Fruit fly (Drosophila melanogaster) whole organism, embryonic: Measurements from ENCODE around the gene THADA.

Source experiments
- Bgb ChIP-seq: fragments of 200-800 bp; sonication (Bioruptor generic); IDR thresholded peaks from 2 replicates; pipeline ENCODE4 v1.3.6; 2022; ENCODE audit warnings: missing biosample characterization, missing genetic modification characterization; ENCODE audit not compliant: partially characterized antibody
- Bteb2 ChIP-seq: fragments of 200-800 bp; sonication (Bioruptor generic); optimal IDR thresholded peaks from 2 replicates; lab custom pipeline; 2016; ENCODE audit warnings: missing biosample characterization, missing genetic modification characterization
- CG10366 ChIP-seq: fragments of 200-800 bp; sonication (Bioruptor generic); IDR thresholded peaks from 2 replicates; pipeline ENCODE4 v1.3.6; 2022; ENCODE audit warnings: missing biosample characterization, missing genetic modification characterization
- CG11560 ChIP-seq: fragments of 200-800 bp; sonication (Bioruptor generic); IDR thresholded peaks from 3 replicates; pipeline ENCODE4 v1.3.6; 2022; ENCODE audit warnings: missing biosample characterization, missing genetic modification characterization
- CG13296 ChIP-seq: fragments of 200-800 bp; sonication (Bioruptor generic); optimal IDR thresholded peaks from 3 replicates; lab custom pipeline; 2018; ENCODE audit warnings: missing biosample characterization, mild to moderate bottlenecking, missing genetic modification characterization
- CG13624 ChIP-seq: fragments of 200-800 bp; sonication (Bioruptor generic); optimal IDR thresholded peaks from 2 replicates; lab custom pipeline; 2016; ENCODE audit warnings: missing biosample characterization, missing genetic modification characterization
- CG14441 ChIP-seq: fragments of 200-800 bp; sonication (Bioruptor generic); IDR thresholded peaks from 2 replicates; pipeline ENCODE4 v1.3.6; 2022; ENCODE audit warnings: missing biosample characterization, missing genetic modification characterization
- CG15073 ChIP-seq: fragments of 200-800 bp; sonication (Bioruptor generic); optimal IDR thresholded peaks from 2 replicates; lab custom pipeline; 2016; ENCODE audit warnings: missing biosample characterization, missing genetic modification characterization
- CG15514 ChIP-seq: fragments of 200-800 bp; sonication (Bioruptor generic); optimal IDR thresholded peaks from 3 replicates; lab custom pipeline; 2017; ENCODE audit warnings: missing biosample characterization, missing genetic modification characterization, mild to moderate bottlenecking, moderate library complexity, missing genetic modification reagents
- CG1603 ChIP-seq: fragments of 200-800 bp; sonication (Bioruptor generic); optimal IDR thresholded peaks from 2 replicates; lab custom pipeline; 2019; ENCODE audit warnings: missing biosample characterization, mild to moderate bottlenecking, missing genetic modification characterization, moderate library complexity
- CG17829 ChIP-seq: fragments of 200-800 bp; optimal IDR thresholded peaks from 2 replicates; lab custom pipeline; 2019; ENCODE audit warnings: missing biosample characterization, mild to moderate bottlenecking, missing genetic modification characterization, moderate library complexity
- CG1792 ChIP-seq: fragments of 200-800 bp; sonication (Bioruptor generic); optimal IDR thresholded peaks from 2 replicates; lab custom pipeline; 2016; ENCODE audit warnings: missing biosample characterization, missing genetic modification characterization
- CG18262 ChIP-seq: fragments of 200-800 bp; optimal IDR thresholded peaks from 3 replicates; lab custom pipeline; 2019; ENCODE audit warnings: missing biosample characterization, mild to moderate bottlenecking, missing genetic modification characterization, moderate library complexity
- CG30431 ChIP-seq: fragments of 200-800 bp; sonication (Bioruptor generic); optimal IDR thresholded peaks from 2 replicates; lab custom pipeline; 2017; ENCODE audit warnings: missing biosample characterization, missing genetic modification characterization
- CG33213 ChIP-seq: fragments of 200-800 bp; sonication (Bioruptor generic); optimal IDR thresholded peaks from 3 replicates; lab custom pipeline; 2016; ENCODE audit warnings: missing biosample characterization, missing genetic modification characterization
- CG6791 ChIP-seq: fragments of 200-800 bp; sonication (Bioruptor generic); IDR thresholded peaks from 3 replicates; pipeline ENCODE4 v1.3.6; 2022; ENCODE audit warnings: missing biosample characterization, missing genetic modification characterization; ENCODE audit not compliant: partially characterized antibody
- CG9817 ChIP-seq: fragments of 200-800 bp; sonication (Bioruptor generic); optimal IDR thresholded peaks from 2 replicates; lab custom pipeline; 2018; ENCODE audit warnings: missing biosample characterization, mild to moderate bottlenecking, missing genetic modification characterization, moderate library complexity
- Dll ChIP-seq: fragments of 200-800 bp; sonication (Bioruptor generic); IDR thresholded peaks from 4 replicates; pipeline ENCODE4 v1.3.6; 2022; ENCODE audit warnings: missing biosample characterization, missing genetic modification characterization; ENCODE audit not compliant: partially characterized antibody
- Doc3 ChIP-seq: fragments of 200-800 bp; sonication (Bioruptor generic); IDR thresholded peaks from 3 replicates; pipeline ENCODE4 v1.3.6; 2022; ENCODE audit warnings: missing biosample characterization, missing genetic modification characterization; ENCODE audit not compliant: partially characterized antibody
- HmgD ChIP-seq: fragments of 200-800 bp; sonication (Bioruptor generic); optimal IDR thresholded peaks from 3 replicates; lab custom pipeline; 2016; ENCODE audit warnings: missing biosample characterization, missing genetic modification characterization
- HmgZ ChIP-seq: fragments of 200-800 bp; sonication (Bioruptor generic); optimal IDR thresholded peaks from 2 replicates; lab custom pipeline; 2018; ENCODE audit warnings: missing biosample characterization, mild to moderate bottlenecking, missing genetic modification characterization
- Lim3 ChIP-seq: fragments of 200-800 bp; sonication (Bioruptor generic); IDR thresholded peaks from 2 replicates; pipeline ENCODE4 v1.3.6; 2022; ENCODE audit warnings: missing biosample characterization, missing genetic modification characterization
- MTF-1 ChIP-seq: fragments of 200-800 bp; sonication (Bioruptor generic); optimal IDR thresholded peaks from 2 replicates; lab custom pipeline; 2018; ENCODE audit warnings: missing biosample characterization, mild to moderate bottlenecking, missing genetic modification characterization, borderline replicate concordance
- Mad ChIP-seq: fragments of 200-800 bp; sonication (Bioruptor generic); optimal IDR thresholded peaks from 2 replicates; lab custom pipeline; 2016; ENCODE audit warnings: missing biosample characterization, missing genetic modification characterization
- Nf-YB ChIP-seq: fragments of 200-800 bp; sonication (Bioruptor generic); optimal IDR thresholded peaks from 3 replicates; lab custom pipeline; 2019; ENCODE audit warnings: missing biosample characterization, mild to moderate bottlenecking, missing genetic modification characterization, moderate library complexity
- NfI ChIP-seq: fragments of 200-800 bp; sonication (Bioruptor generic); optimal IDR thresholded peaks from 3 replicates; lab custom pipeline; 2018; ENCODE audit warnings: missing biosample characterization, mild to moderate bottlenecking, missing genetic modification characterization, moderate library complexity
- PHDP ChIP-seq: fragments of 200-800 bp; sonication (Bioruptor generic); optimal IDR thresholded peaks from 3 replicates; lab custom pipeline; 2018; ENCODE audit warnings: missing biosample characterization, mild to moderate bottlenecking, missing genetic modification characterization, moderate library complexity
- Rfx ChIP-seq: fragments of 200-800 bp; sonication (Bioruptor generic); IDR thresholded peaks from 2 replicates; pipeline ENCODE4 v1.3.6; 2022; ENCODE audit warnings: missing biosample characterization, missing genetic modification characterization
- Scr ChIP-seq: fragments of 200-800 bp; sonication (Bioruptor generic); IDR thresholded peaks from 2 replicates; pipeline ENCODE4 v1.3.6; 2022; ENCODE audit warnings: missing biosample characterization, missing genetic modification characterization; ENCODE audit not compliant: partially characterized antibody
- Taf1 ChIP-seq: fragments of 200-800 bp; sonication (Bioruptor generic); IDR thresholded peaks from 2 replicates; pipeline ENCODE4 v1.3.6; 2022; ENCODE audit warnings: missing biosample characterization, missing genetic modification characterization
- YL-1 ChIP-seq: fragments of 200-800 bp; sonication (Bioruptor generic); optimal IDR thresholded peaks from 3 replicates; lab custom pipeline; 2017; ENCODE audit warnings: missing biosample characterization, mild to moderate bottlenecking, missing genetic modification characterization
- bbx ChIP-seq: fragments of 200-800 bp; sonication (Bioruptor generic); IDR thresholded peaks from 2 replicates; pipeline ENCODE4 v1.3.6; 2022; ENCODE audit warnings: missing biosample characterization, missing genetic modification characterization; ENCODE audit not compliant: partially characterized antibody
- bsh ChIP-seq, 2 experiments: fragments of 200-800 bp; sonication (Bioruptor generic); optimal IDR thresholded peaks; 2 replicates each; lab custom pipeline; 2017 to 2018; ENCODE audit warnings: mild to moderate bottlenecking in 2 of 2, missing biosample characterization in 2 of 2, missing genetic modification characterization in 2 of 2, moderate library complexity in 1 of 2
- chif ChIP-seq, 2 experiments: fragments of 200-800 bp; sonication (Bioruptor generic); optimal IDR thresholded peaks; 3 replicates each; lab custom pipeline; 2016; ENCODE audit warnings: missing biosample characterization in 2 of 2, missing genetic modification characterization in 2 of 2
- crc ChIP-seq: fragments of 200-800 bp; sonication (Bioruptor generic); optimal IDR thresholded peaks from 2 replicates; lab custom pipeline; 2016; ENCODE audit warnings: missing biosample characterization, missing genetic modification characterization
- crp ChIP-seq, 2 experiments: fragments of 200-800 bp; sonication (Bioruptor generic); optimal IDR thresholded peaks; 2 replicates in 1 of 2; 3 replicates in 1 of 2; lab custom pipeline; 2017; ENCODE audit warnings: missing biosample characterization in 2 of 2, missing genetic modification characterization in 2 of 2, mild to moderate bottlenecking in 1 of 2, moderate library complexity in 1 of 2
- dm ChIP-seq: fragments of 200-800 bp; sonication (Bioruptor generic); optimal IDR thresholded peaks from 3 replicates; lab custom pipeline; 2016; ENCODE audit warnings: missing biosample characterization, missing genetic modification characterization
- fd64A ChIP-seq: fragments of 200-800 bp; sonication (Bioruptor generic); optimal IDR thresholded peaks from 3 replicates; lab custom pipeline; 2018; ENCODE audit warnings: missing biosample characterization, mild to moderate bottlenecking, missing genetic modification characterization
- ftz-f1 ChIP-seq: fragments of 200-800 bp; sonication (Bioruptor generic); optimal IDR thresholded peaks from 2 replicates; lab custom pipeline; 2016; ENCODE audit warnings: missing biosample characterization, missing genetic modification characterization
- gcm ChIP-seq: fragments of 200-800 bp; sonication (Bioruptor generic); optimal IDR thresholded peaks from 2 replicates; lab custom pipeline; 2019; ENCODE audit warnings: missing biosample characterization, mild to moderate bottlenecking, missing genetic modification characterization, moderate library complexity
- jumu ChIP-seq: fragments of 200-800 bp; sonication (Bioruptor generic); optimal IDR thresholded peaks from 3 replicates; lab custom pipeline; 2016; ENCODE audit warnings: missing biosample characterization, missing genetic modification characterization
- mam ChIP-seq: fragments of 200-800 bp; sonication (Bioruptor generic); optimal IDR thresholded peaks from 3 replicates; lab custom pipeline; 2016; ENCODE audit warnings: missing biosample characterization, missing genetic modification characterization
- mld ChIP-seq: fragments of 200-800 bp; sonication (Bioruptor generic); IDR thresholded peaks from 3 replicates; pipeline ENCODE4 v1.3.6; 2022; ENCODE audit warnings: missing biosample characterization, missing genetic modification characterization; ENCODE audit not compliant: partially characterized antibody
- nerfin-2 ChIP-seq: fragments of 200-800 bp; sonication (Bioruptor generic); IDR thresholded peaks from 2 replicates; pipeline ENCODE4 v1.3.6; 2022; ENCODE audit warnings: missing biosample characterization, missing genetic modification characterization; ENCODE audit not compliant: partially characterized antibody
- onecut ChIP-seq: fragments of 200-800 bp; sonication (Bioruptor generic); IDR thresholded peaks from 2 replicates; pipeline ENCODE4 v1.3.6; 2022; ENCODE audit warnings: missing biosample characterization, missing genetic modification characterization
- peb ChIP-seq: fragments of 200-800 bp; sonication (Bioruptor generic); IDR thresholded peaks from 2 replicates; pipeline ENCODE4 v1.3.6; 2022; ENCODE audit warnings: missing biosample characterization, missing genetic modification characterization
- salm ChIP-seq: fragments of 200-800 bp; sonication (Bioruptor generic); optimal IDR thresholded peaks from 2 replicates; lab custom pipeline; 2018; ENCODE audit warnings: missing biosample characterization, mild to moderate bottlenecking, missing genetic modification characterization
- sisA ChIP-seq: fragments of 200-800 bp; sonication (Bioruptor generic); IDR thresholded peaks from 2 replicates; pipeline ENCODE4 v1.3.6; 2022; ENCODE audit warnings: missing biosample characterization, missing genetic modification characterization
- sqz ChIP-seq: fragments of 200-800 bp; sonication (Bioruptor generic); optimal IDR thresholded peaks from 3 replicates; lab custom pipeline; 2018; ENCODE audit warnings: missing biosample characterization, mild to moderate bottlenecking, missing genetic modification characterization
- sr ChIP-seq: fragments of 200-800 bp; sonication (Bioruptor generic); IDR thresholded peaks from 3 replicates; pipeline ENCODE4 v1.3.6; 2022; ENCODE audit warnings: missing biosample characterization, missing genetic modification characterization

THADA gene

DNA sequence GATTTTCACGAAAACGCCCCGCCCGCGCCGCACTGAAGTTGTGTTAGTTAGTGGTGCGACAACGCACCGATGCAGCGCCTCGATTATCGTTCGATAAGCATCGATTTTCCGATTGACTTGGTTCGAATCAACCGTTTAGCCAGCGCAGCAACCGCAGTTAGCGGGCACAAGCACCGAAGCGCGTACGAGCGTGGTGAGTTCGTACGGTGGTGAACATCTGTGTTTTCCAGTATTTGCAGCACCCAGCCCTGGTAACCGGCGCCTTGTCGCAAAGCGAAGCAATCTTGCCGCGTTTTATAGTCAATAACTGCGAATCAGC is 13.4 kb downstream of the THADA start, which contains the start of the genes pico and Nup205 (continued):
- TF ChIP-seq Scr (GFP tag; lab: Robert Waterston, UW) (peak; percentile 68), CG10366 (no peak), NfI (GFP tag; lab: Kevin White, UChicago) (peak; percentile 8), Bteb2 (GFP tag; lab: Kevin White, UChicago) (peak; percentile 25), CG33213 (GFP tag; lab: Kevin White, UChicago) (peak; percentile 87), HmgZ (tag; lab: Kevin White, UChicago) (peak; percentile 89), salm (no peak), crp (GFP tag; optimal IDR thresholded peaks at IDR 0.05; lab: Kevin White, UChicago) (peak in 1 of 2 experiments; percentile 74), CG6791 (GFP tag; lab: Robert Waterston, UW) (peak; percentile 86), crc (GFP tag; lab: Kevin White, UChicago) (no peak), CG1603 (no peak), chif (GFP tag; optimal IDR thresholded peaks at IDR 0.05; lab: Kevin White, UChicago) (peak in 1 of 2 experiments; percentile 57), YL-1 (GFP tag; lab: Kevin White, UChicago) (peak; percentile 45), CG13296 (GFP tag; lab: Kevin White, UChicago) (no peak), sisA (GFP tag; lab: Robert Waterston, UW) (peak; percentile 17; the same call in 1 of the 2 replicates), onecut (peak; percentile 78), CG9817 (tag; lab: Kevin White, UChicago) (no peak), Dll (GFP tag; lab: Robert Waterston, UW) (peak; percentile 77), CG13624 (GFP tag; lab: Kevin White, UChicago) (peak; percentile 62), CG30431 (GFP tag; lab: Kevin White, UChicago) (no peak), jumu (GFP tag; lab: Kevin White, UChicago) (peak; percentile 65), dm (GFP tag; lab: Kevin White, UChicago) (peak; percentile 64), Bgb (peak; percentile 92), sr (GFP tag; lab: Robert Waterston, UW) (0 out of 3 replicates have a peak, but pooled peaks have one; percentile 26), Lim3 (GFP tag; lab: Robert Waterston, UW) (no peak), PHDP (no peak), Taf1 (GFP tag; lab: Robert Waterston, UW) (no peak), CG18262 (tag; lab: Kevin White, UChicago) (no peak), MTF-1 (peak; percentile 19), CG15073 (GFP tag; lab: Kevin White, UChicago) (no peak), bbx (peak; percentile 85), CG11560 (tag; lab: Robert Waterston, UW) (peak; percentile 80), mld (no peak), Mad (peak; percentile 38), Doc3 (GFP tag; lab: Robert Waterston, UW) (peak; percentile 57; the same call in 1 of the 3 replicates), peb (no peak), Rfx (GFP tag; lab: Robert Waterston, UW) (peak; percentile 50), ftz-f1 (GFP tag; lab: Kevin White, UChicago) (peak; percentile 62), HmgD (GFP tag; lab: Kevin White, UChicago) (peak; percentile 84), CG17829 (tag; lab: Kevin White, UChicago) (peak; percentile 56), nerfin-2 (GFP tag; lab: Robert Waterston, UW) (peak; percentile 49), CG15514 (GFP tag; lab: Kevin White, UChicago) (peak; percentile 94), mam (GFP tag; lab: Kevin White, UChicago) (peak; percentile 47), Nf-YB (GFP tag; lab: Kevin White, UChicago) (no peak), sqz (GFP tag; lab: Kevin White, UChicago) (no peak), gcm (GFP tag; lab: Kevin White, UChicago) (no peak), CG14441 (GFP tag; lab: Robert Waterston, UW) (no peak), bsh (GFP tag; optimal IDR thresholded peaks at IDR 0.05; lab: Kevin White, UChicago) (peak in 1 of 2 experiments; percentile 14), fd64A (GFP tag; lab: Kevin White, UChicago) (no peak), CG1792 (GFP tag; lab: Kevin White, UChicago) (peak; percentile 37)
